Fruit fly (Drosophila melanogaster): ENCODE data around the gene Hrb98DE.

- TF ChIP-seq CG6808 (GFP tag; optimal IDR thresholded peaks at IDR 0.05) (no peak), OdsH (GFP tag; optimal IDR thresholded peaks at IDR 0.05) (no peak), svp (GFP tag) (no peak), Smox (GFP tag; optimal IDR thresholded peaks at IDR 0.05) (no peak), vri (GFP tag; optimal IDR thresholded peaks at IDR 0.05) (no peak), CG6276 (GFP tag; optimal IDR thresholded peaks at IDR 0.05) (no peak), fd85E (GFP tag; optimal IDR thresholded peaks at IDR 0.05) (no peak), Ets21C (GFP tag; optimal IDR thresholded peaks at IDR 0.05) (no peak), dsx (GFP tag; optimal IDR thresholded peaks at IDR 0.05; ENCODE audit: poor library complexity, severe bottlenecking) (no peak), Eip78C (GFP tag) (peak; percentile 23), Sox102F (GFP tag; optimal IDR thresholded peaks at IDR 0.05) (no peak)
Observed at dm6 chr3R:28620813-28621212, 21.2 kb downstream of the Hrb98DE start.

Data from whole organism, prepupa.